Worm (Caenorhabditis elegans): ENCODE measurements around the gene rla-2.

The rla-2 gene

ce11 chrIV:13353143-13353773 is 16.8 kb downstream of the rla-2 start, which contains the start of the genes rec-8 and mex-5 (continued):
- TF ChIP-seq sea-2 (GFP tag; IDR thresholded peaks at IDR 0.05), result no peak
- TF ChIP-seq let-607 (tag; optimal IDR thresholded peaks at IDR 0.05), result no peak
- no peak for TF ChIP-seq F39B2.1 (GFP tag; IDR thresholded peaks at IDR 0.05)
- no peak for TF ChIP-seq ceh-58 (GFP tag; IDR thresholded peaks at IDR 0.05)
- TF ChIP-seq egl-18 (GFP tag; IDR thresholded peaks at IDR 0.05), result no peak
- peak; percentile 90 for TF ChIP-seq unc-130 (GFP tag; optimal IDR thresholded peaks at IDR 0.05)
- peak; percentile 89 for TF ChIP-seq D2030.7 (GFP tag; IDR thresholded peaks at IDR 0.05)
- TF ChIP-seq F23B12.7 (tag; optimal IDR thresholded peaks at IDR 0.05; ENCODE audit: insufficient read depth), result no peak
- no peak for TF ChIP-seq gei-17 (GFP tag; optimal IDR thresholded peaks at IDR 0.05)
- TF ChIP-seq mes-4 (tag; optimal IDR thresholded peaks at IDR 0.05), result no peak
- no peak for TF ChIP-seq K11D2.4 (GFP tag; IDR thresholded peaks at IDR 0.05)

- TF ChIP-seq B0019.2 (GFP tag; conservative IDR thresholded peaks at IDR 0.05), result no peak
- 0 out of 2 replicates have a peak, but pooled peaks have one; percentile 46 for TF ChIP-seq Y53G8AR.9 (GFP tag; conservative IDR thresholded peaks at IDR 0.05)
- TF ChIP-seq egl-18 (GFP tag; IDR thresholded peaks at IDR 0.05), result no peak
- TF ChIP-seq Y95B8A.8 (GFP tag; IDR thresholded peaks at IDR 0.05), result no peak
- TF ChIP-seq egrh-3 (GFP tag; IDR thresholded peaks at IDR 0.05), result peak; percentile 77; the same call in 1 of the 2 replicates
- TF ChIP-seq madf-3 (GFP tag; IDR thresholded peaks at IDR 0.05), result 0 out of 2 replicates have a peak, but pooled peaks have one; percentile 25
- no peak for TF ChIP-seq ztf-18 (tag; optimal IDR thresholded peaks at IDR 0.05)
- TF ChIP-seq lsy-27 (tag; optimal IDR thresholded peaks at IDR 0.05; ENCODE audit: borderline replicate concordance, insufficient read depth), result no peak
- no peak for TF ChIP-seq akir-1 (GFP tag; optimal IDR thresholded peaks at IDR 0.05)
- TF ChIP-seq nfya-2 (GFP tag; IDR thresholded peaks at IDR 0.05), result no peak
- TF ChIP-seq chd-7 (tag; optimal IDR thresholded peaks at IDR 0.05), result peak; percentile 34
- TF ChIP-seq lin-54 (GFP tag; optimal IDR thresholded peaks at IDR 0.05), result no peak
- TF ChIP-seq madf-10 (tag; optimal IDR thresholded peaks at IDR 0.05), result no peak
- TF ChIP-seq aptf-3 (GFP tag; IDR thresholded peaks at IDR 0.05), result 0 out of 2 replicates have a peak, but pooled peaks have one; percentile 63
- no peak for TF ChIP-seq ztf-3 (GFP tag; optimal IDR thresholded peaks at IDR 0.05)
- no peak for TF ChIP-seq K12H6.12 (tag; optimal IDR thresholded peaks at IDR 0.05)
- TF ChIP-seq F10E7.11 (tag; optimal IDR thresholded peaks at IDR 0.05), result peak; percentile 19
- TF ChIP-seq F23B12.7 (tag; optimal IDR thresholded peaks at IDR 0.05; ENCODE audit: insufficient read depth), result no peak
- TF ChIP-seq madf-6 (GFP tag; IDR thresholded peaks at IDR 0.05), result peak; percentile 42; the same call in 1 of the 2 replicates
- peak; percentile 72 for TF ChIP-seq attf-6 (GFP tag; IDR thresholded peaks at IDR 0.05)
- peak; percentile 47; the same call in 1 of the 2 replicates for TF ChIP-seq ekl-4 (GFP tag; IDR thresholded peaks at IDR 0.05)
- no peak for TF ChIP-seq B0035.1 (tag; optimal IDR thresholded peaks at IDR 0.05)
- no peak for TF ChIP-seq attf-3 (GFP tag; conservative IDR thresholded peaks at IDR 0.05)
- TF ChIP-seq let-526 (GFP tag; IDR thresholded peaks at IDR 0.05), result no peak
- no peak for TF ChIP-seq ceh-27 (GFP tag; optimal IDR thresholded peaks at IDR 0.05)
- TF ChIP-seq snpc-4 (GFP tag; optimal IDR thresholded peaks at IDR 0.05), result no peak
- peak in 1 of 4 experiments; percentile 18 for TF ChIP-seq snpc-4 (tag; optimal IDR thresholded peaks at IDR 0.05)
- TF ChIP-seq F22D6.2 (tag; optimal IDR thresholded peaks at IDR 0.05), result no peak
- peak; percentile 93; the same call in 1 of the 2 replicates for TF ChIP-seq cebp-2 (GFP tag; IDR thresholded peaks at IDR 0.05)
- no peak for TF ChIP-seq cebp-1 (GFP tag; IDR thresholded peaks at IDR 0.05)
- TF ChIP-seq cebp-1 (tag; optimal IDR thresholded peaks at IDR 0.05), result peak; percentile 25
- TF ChIP-seq nhr-120 (GFP tag; IDR thresholded peaks at IDR 0.05), result no peak
- peak; percentile 38; the same call in 1 of the 2 replicates for TF ChIP-seq pbrm-1 (GFP tag; IDR thresholded peaks at IDR 0.05)
- TF ChIP-seq hrde-1 (tag; optimal IDR thresholded peaks at IDR 0.05; ENCODE audit: borderline replicate concordance), result no peak
- peak; percentile 72 for TF ChIP-seq athp-1 (tag; optimal IDR thresholded peaks at IDR 0.05)
- no peak for TF ChIP-seq lsl-1 (GFP tag; optimal IDR thresholded peaks at IDR 0.05)
- no peak for TF ChIP-seq bed-1 (GFP tag; IDR thresholded peaks at IDR 0.05)
These were observed 21.5 kb downstream of the rla-2 start, which contains the start of gene W02A2.12 for ce11 chrIV:13348592-13348991. Gene W02A2.12, minus strand, starts transcription at chrIV:13348831.

Data from whole organism, young adult.